Worm (Caenorhabditis elegans): ENCODE data around the gene col-37.

ce11 chrV:12199474-12199873, 31.9 kb upstream of the col-37 start:
- TF ChIP-seq mdl-1 (tag; optimal IDR thresholded peaks at IDR 0.05) (no peak), jun-1 (tag; optimal IDR thresholded peaks at IDR 0.05) (no peak), elt-1 (tag; optimal IDR thresholded peaks at IDR 0.05) (no peak), eor-1 (tag; optimal IDR thresholded peaks at IDR 0.05) (no peak), nhr-77 (tag; optimal IDR thresholded peaks at IDR 0.05) (no peak), nhr-76 (tag; optimal IDR thresholded peaks at IDR 0.05) (no peak), nhr-28 (tag; optimal IDR thresholded peaks at IDR 0.05) (no peak), pqm-1 (tag; optimal IDR thresholded peaks at IDR 0.05) (no peak), unc-62 (GFP tag; optimal IDR thresholded peaks at IDR 0.05) (no peak), nhr-237 (tag; optimal IDR thresholded peaks at IDR 0.05) (no peak), pha-4 (tag; optimal IDR thresholded peaks at IDR 0.05) (no peak)

All from whole organism, L3 larva.